Fruit fly (Drosophila melanogaster) whole organism, embryonic: ENCODE data around the gene Vsx1.

Experiments
- Abd-B ChIP-seq: fragments of 200-800 bp; sonication (Bioruptor generic); optimal IDR thresholded peaks from 2 replicates; lab custom pipeline; 2018; ENCODE audit warnings: missing biosample characterization, mild to moderate bottlenecking, missing genetic modification characterization, moderate library complexity
- B-H2 ChIP-seq: fragments of 200-800 bp; sonication (Bioruptor generic); optimal IDR thresholded peaks from 2 replicates; lab custom pipeline; 2018; ENCODE audit warnings: missing biosample characterization, mild to moderate bottlenecking, missing genetic modification characterization
- Bdp1 ChIP-seq: fragments of 200-800 bp; sonication (Bioruptor generic); optimal IDR thresholded peaks from 3 replicates; lab custom pipeline; 2016; ENCODE audit warnings: missing biosample characterization, missing genetic modification characterization
- CG10147 ChIP-seq: fragments of 200-800 bp; sonication (Bioruptor generic); optimal IDR thresholded peaks from 2 replicates; lab custom pipeline; 2019; ENCODE audit warnings: missing biosample characterization, mild to moderate bottlenecking, missing genetic modification characterization, moderate library complexity
- CG12236 ChIP-seq: fragments of 200-800 bp; sonication (Bioruptor generic); optimal IDR thresholded peaks from 2 replicates; lab custom pipeline; 2016; ENCODE audit warnings: missing biosample characterization, missing genetic modification characterization
- CG13624 ChIP-seq: fragments of 200-800 bp; sonication (Bioruptor generic); optimal IDR thresholded peaks from 2 replicates; lab custom pipeline; 2016; ENCODE audit warnings: missing biosample characterization, missing genetic modification characterization
- CG15514 ChIP-seq: fragments of 200-800 bp; sonication (Bioruptor generic); optimal IDR thresholded peaks from 3 replicates; lab custom pipeline; 2017; ENCODE audit warnings: missing biosample characterization, missing genetic modification characterization, mild to moderate bottlenecking, moderate library complexity, missing genetic modification reagents
- CG16863 ChIP-seq: fragments of 200-800 bp; sonication (Bioruptor generic); optimal IDR thresholded peaks from 3 replicates; lab custom pipeline; 2016; ENCODE audit warnings: missing biosample characterization, missing genetic modification characterization
- CG17612 ChIP-seq: fragments of 200-800 bp; sonication (Bioruptor generic); IDR thresholded peaks from 2 replicates; pipeline ENCODE4 v1.3.6; 2022; ENCODE audit warnings: missing biosample characterization, missing genetic modification characterization
- CG2116 ChIP-seq: fragments of 200-800 bp; sonication (Bioruptor generic); optimal IDR thresholded peaks from 3 replicates; lab custom pipeline; 2018; ENCODE audit warnings: missing biosample characterization, mild to moderate bottlenecking, missing genetic modification characterization
- CG2712 ChIP-seq: fragments of 200-800 bp; optimal IDR thresholded peaks from 3 replicates; lab custom pipeline; 2019; ENCODE audit warnings: missing biosample characterization, mild to moderate bottlenecking, missing genetic modification characterization, moderate library complexity
- CG32772 ChIP-seq: fragments of 200-800 bp; sonication (Bioruptor generic); IDR thresholded peaks from 2 replicates; pipeline ENCODE4 v1.3.6; 2022; ENCODE audit warnings: missing biosample characterization, missing genetic modification characterization
- CG3847 ChIP-seq: fragments of 200-800 bp; sonication (Bioruptor generic); IDR thresholded peaks from 2 replicates; pipeline ENCODE4 v1.3.6; 2022; ENCODE audit warnings: missing biosample characterization, missing genetic modification characterization
- CG7786 ChIP-seq: fragments of 200-800 bp; sonication (Bioruptor generic); optimal IDR thresholded peaks from 2 replicates; lab custom pipeline; 2016; ENCODE audit warnings: missing biosample characterization, missing genetic modification characterization
- CG8290 ChIP-seq, 3 experiments: fragments of 200-800 bp; sonication (Bioruptor generic); optimal IDR thresholded peaks; 2 replicates each; lab custom pipeline; 2016 to 2019; ENCODE audit warnings: missing biosample characterization in 3 of 3, missing genetic modification characterization in 3 of 3, mild to moderate bottlenecking in 2 of 3, moderate library complexity in 1 of 3
- CG9215 ChIP-seq: fragments of 200-800 bp; sonication (Bioruptor generic); IDR thresholded peaks from 2 replicates; pipeline ENCODE4 v1.3.6; 2022; ENCODE audit warnings: missing biosample characterization, missing genetic modification characterization
- CkIIα-i1 ChIP-seq: fragments of 200-800 bp; sonication (Bioruptor generic); IDR thresholded peaks from 2 replicates; pipeline ENCODE4 v1.3.6; 2022; ENCODE audit warnings: missing biosample characterization, missing genetic modification characterization
- D ChIP-seq, 2 experiments: fragments of 200-800 bp in 1 of 2; fragments of >200 bp in 1 of 2; sonication (Bioruptor generic) in 1 of 2; optimal IDR thresholded peaks; 2 replicates in 1 of 2; 3 replicates in 1 of 2; lab custom pipeline; 2017; ENCODE audit warnings: mild to moderate bottlenecking in 1 of 2, missing biosample characterization in 1 of 2, missing genetic modification characterization in 1 of 2, missing genetic modification reagents in 1 of 2
- D19B ChIP-seq: fragments of 200-800 bp; sonication (Bioruptor generic); optimal IDR thresholded peaks from 2 replicates; lab custom pipeline; 2017; ENCODE audit warnings: missing biosample characterization, mild to moderate bottlenecking, missing genetic modification characterization
- Dbx ChIP-seq: fragments of 200-800 bp; sonication (Bioruptor generic); IDR thresholded peaks from 3 replicates; pipeline ENCODE4 v1.3.6; 2022; ENCODE audit warnings: missing biosample characterization, missing genetic modification characterization
- Dfd ChIP-seq, 2 experiments: fragments of >200 bp; optimal IDR thresholded peaks; 2 replicates each; lab custom pipeline; 2017; ENCODE audit warnings: missing biosample characterization in 2 of 2, missing genetic modification characterization in 2 of 2
- Doc3 ChIP-seq: fragments of 200-800 bp; sonication (Bioruptor generic); IDR thresholded peaks from 3 replicates; pipeline ENCODE4 v1.3.6; 2022; ENCODE audit warnings: missing biosample characterization, missing genetic modification characterization; ENCODE audit not compliant: partially characterized antibody
- Fer3 ChIP-seq: fragments of 200-800 bp; sonication (Bioruptor generic); optimal IDR thresholded peaks from 2 replicates; lab custom pipeline; 2018; ENCODE audit warnings: missing biosample characterization, mild to moderate bottlenecking, missing genetic modification characterization, moderate library complexity
- Gug ChIP-seq: fragments of 200-800 bp; sonication (Bioruptor generic); IDR thresholded peaks from 4 replicates; pipeline ENCODE4 v1.3.6; 2022; ENCODE audit warnings: missing biosample characterization, missing genetic modification characterization
- Med ChIP-seq: fragments of 200-800 bp; sonication (Bioruptor generic); peaks from one replicate; lab custom pipeline; 2016; ENCODE audit warnings: missing biosample characterization, missing genetic modification characterization, mild to moderate bottlenecking, inconsistent platforms, moderate library complexity
- Opbp ChIP-seq: fragments of 200-800 bp; sonication (Bioruptor generic); IDR thresholded peaks from 3 replicates; pipeline ENCODE4 v1.3.6; 2022; ENCODE audit warnings: missing biosample characterization, missing genetic modification characterization; ENCODE audit not compliant: partially characterized antibody
- Rx ChIP-seq: fragments of 200-800 bp; sonication (Bioruptor generic); IDR thresholded peaks from 2 replicates; pipeline ENCODE4 v1.3.6; 2022; ENCODE audit warnings: missing biosample characterization, missing genetic modification characterization
- Sox102F ChIP-seq: fragments of 200-800 bp; sonication (Bioruptor generic); optimal IDR thresholded peaks from 2 replicates; lab custom pipeline; 2018; ENCODE audit warnings: missing biosample characterization, mild to moderate bottlenecking, missing genetic modification characterization, moderate library complexity
- Sry-β ChIP-seq: fragments of 200-800 bp; sonication (Bioruptor generic); optimal IDR thresholded peaks from 2 replicates; lab custom pipeline; 2018; ENCODE audit warnings: missing biosample characterization, mild to moderate bottlenecking, missing genetic modification characterization, moderate library complexity
- Sry-δ ChIP-seq: fragments of 200-800 bp; sonication (Bioruptor generic); optimal IDR thresholded peaks from 2 replicates; lab custom pipeline; 2016; ENCODE audit warnings: missing biosample characterization, missing genetic modification characterization
- TFAM ChIP-seq: fragments of 200-800 bp; sonication (Bioruptor generic); optimal IDR thresholded peaks from 2 replicates; lab custom pipeline; 2017; ENCODE audit warnings: missing biosample characterization, missing genetic modification characterization, inconsistent platforms
- Tbp ChIP-seq: fragments of >200 bp; optimal IDR thresholded peaks from 2 replicates; lab custom pipeline; 2018; ENCODE audit warnings: missing biosample characterization, missing genetic modification characterization
- bbx ChIP-seq: fragments of 200-800 bp; sonication (Bioruptor generic); IDR thresholded peaks from 2 replicates; pipeline ENCODE4 v1.3.6; 2022; ENCODE audit warnings: missing biosample characterization, missing genetic modification characterization; ENCODE audit not compliant: partially characterized antibody
- crol ChIP-seq: fragments of 200-800 bp; sonication (Bioruptor generic); IDR thresholded peaks from 2 replicates; pipeline ENCODE4 v1.3.6; 2022; ENCODE audit warnings: missing biosample characterization, missing genetic modification characterization
- dan ChIP-seq: fragments of 200-800 bp; sonication (Bioruptor generic); IDR thresholded peaks from 2 replicates; pipeline ENCODE4 v1.3.6; 2022; ENCODE audit warnings: missing biosample characterization, missing genetic modification characterization
- dmrt99B ChIP-seq: fragments of 200-800 bp; sonication (Bioruptor generic); optimal IDR thresholded peaks from 2 replicates; lab custom pipeline; 2018; ENCODE audit warnings: missing biosample characterization, mild to moderate bottlenecking, missing genetic modification characterization, moderate library complexity
- fd96Cb ChIP-seq: fragments of 200-800 bp; sonication (Bioruptor generic); optimal IDR thresholded peaks from 2 replicates; lab custom pipeline; 2018; ENCODE audit warnings: missing biosample characterization, mild to moderate bottlenecking, missing genetic modification characterization, moderate library complexity
- gce ChIP-seq: fragments of 200-800 bp; sonication (Bioruptor generic); IDR thresholded peaks from 3 replicates; pipeline ENCODE4 v1.3.6; 2022; ENCODE audit warnings: missing biosample characterization, missing genetic modification characterization
- hb ChIP-seq: fragments of 200-800 bp; sonication (Bioruptor generic); IDR thresholded peaks from 3 replicates; pipeline ENCODE4 v1.3.6; 2022; ENCODE audit warnings: missing biosample characterization, missing genetic modification characterization; ENCODE audit not compliant: partially characterized antibody
- lbe ChIP-seq: fragments of 200-800 bp; sonication (Bioruptor generic); optimal IDR thresholded peaks from 2 replicates; lab custom pipeline; 2016; ENCODE audit warnings: missing biosample characterization, mild to moderate bottlenecking, missing genetic modification characterization
- oc ChIP-seq: fragments of 200-800 bp; sonication (Bioruptor generic); optimal IDR thresholded peaks from 2 replicates; lab custom pipeline; 2018; ENCODE audit warnings: missing biosample characterization, mild to moderate bottlenecking, missing genetic modification characterization, moderate library complexity
- org-1 ChIP-seq: fragments of 200-800 bp; sonication (Bioruptor generic); optimal IDR thresholded peaks from 2 replicates; lab custom pipeline; 2017; ENCODE audit warnings: missing biosample characterization, missing genetic modification characterization
- phol ChIP-seq: fragments of 200-800 bp; sonication (Bioruptor generic); optimal IDR thresholded peaks from 3 replicates; lab custom pipeline; 2018; ENCODE audit warnings: missing biosample characterization, mild to moderate bottlenecking, missing genetic modification characterization, moderate library complexity
- pita ChIP-seq: fragments of 200-800 bp; sonication (Bioruptor generic); optimal IDR thresholded peaks from 2 replicates; lab custom pipeline; 2017; ENCODE audit warnings: missing biosample characterization, mild to moderate bottlenecking, missing genetic modification characterization
- pros ChIP-seq: fragments of 200-800 bp; sonication (Bioruptor generic); optimal IDR thresholded peaks from 3 replicates; lab custom pipeline; 2019; ENCODE audit warnings: missing biosample characterization, mild to moderate bottlenecking, missing genetic modification characterization, moderate library complexity
- pzg ChIP-seq: fragments of 200-800 bp; sonication (Bioruptor generic); optimal IDR thresholded peaks from 3 replicates; lab custom pipeline; 2018; ENCODE audit warnings: missing biosample characterization, mild to moderate bottlenecking, missing genetic modification characterization, moderate library complexity
- repo ChIP-seq: fragments of 200-800 bp; sonication (Bioruptor generic); optimal IDR thresholded peaks from 2 replicates; lab custom pipeline; 2016; ENCODE audit warnings: missing biosample characterization, missing genetic modification characterization
- run ChIP-seq: fragments of 200-800 bp; sonication (Bioruptor generic); optimal IDR thresholded peaks from 3 replicates; lab custom pipeline; 2018; ENCODE audit warnings: missing biosample characterization, mild to moderate bottlenecking, missing genetic modification characterization
- so ChIP-seq: fragments of 200-800 bp; sonication (Bioruptor generic); IDR thresholded peaks from 3 replicates; pipeline ENCODE4 v1.3.6; 2022; ENCODE audit warnings: missing biosample characterization, missing genetic modification characterization
- sr ChIP-seq: fragments of 200-800 bp; sonication (Bioruptor generic); IDR thresholded peaks from 3 replicates; pipeline ENCODE4 v1.3.6; 2022; ENCODE audit warnings: missing biosample characterization, missing genetic modification characterization
- usp ChIP-seq: fragments of >200 bp; optimal IDR thresholded peaks from 2 replicates; lab custom pipeline; 2017; ENCODE audit warnings: missing biosample characterization, missing genetic modification characterization

The Vsx1 gene

DNA sequence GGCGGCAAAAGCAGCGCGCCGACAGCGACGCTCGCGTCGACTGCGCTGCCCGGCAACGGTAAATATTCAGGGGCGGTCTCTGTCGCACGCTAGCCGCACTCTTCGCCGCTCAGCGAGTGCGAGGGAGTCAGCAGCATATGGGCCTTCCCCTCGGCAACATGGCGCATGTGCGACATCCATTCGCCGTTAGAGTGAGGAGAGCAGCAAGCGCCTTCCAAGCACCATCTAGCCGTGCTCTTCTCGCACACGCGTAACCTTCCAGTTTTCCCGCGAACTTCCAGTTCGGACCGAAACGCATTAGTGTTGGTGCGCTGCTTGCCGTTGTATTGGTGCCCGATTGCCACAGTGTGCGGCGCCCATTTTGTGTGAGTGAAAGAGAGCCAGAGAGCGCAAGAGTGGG is 33.6 kb upstream of the Vsx1 start (continued):
- TF ChIP-seq pita (GFP tag; lab: Kevin White, UChicago) (no peak), CG2712 (tag; lab: Kevin White, UChicago) (peak; percentile 8), Sox102F (GFP tag; lab: Kevin White, UChicago) (no peak), D (optimal IDR thresholded peaks at IDR 0.05; lab: Kevin White, UChicago) (peak; percentile 62), D (GFP tag; optimal IDR thresholded peaks at IDR 0.05; lab: Kevin White, UChicago) (no peak), CkIIα-i1 (GFP tag; lab: Robert Waterston, UW) (no peak), Sry-δ (GFP tag; lab: Kevin White, UChicago) (no peak), dan (GFP tag; lab: Robert Waterston, UW) (no peak), CG13624 (GFP tag; lab: Kevin White, UChicago) (no peak), pros (GFP tag; lab: Kevin White, UChicago) (no peak), Opbp (GFP tag; lab: Robert Waterston, UW) (peak; percentile 40; the same call in 1 of the 3 replicates), run (tag; lab: Kevin White, UChicago) (no peak), CG17612 (GFP tag; lab: Robert Waterston, UW) (no peak), Dbx (GFP tag; lab: Robert Waterston, UW) (no peak), org-1 (no peak), CG2116 (GFP tag; lab: Kevin White, UChicago) (no peak), repo (GFP tag; lab: Kevin White, UChicago) (no peak), dmrt99B (tag; lab: Kevin White, UChicago) (no peak), Dfd (GFP tag; optimal IDR thresholded peaks at IDR 0.05; lab: Kevin White, UChicago) (no peak), Tbp (no peak), lbe (GFP tag; lab: Kevin White, UChicago) (no peak), fd96Cb (tag; lab: Kevin White, UChicago) (no peak), bbx (GFP tag; lab: Robert Waterston, UW) (peak; percentile 33; the same call in 1 of the 2 replicates), phol (tag; lab: Kevin White, UChicago) (peak; percentile 97), Doc3 (GFP tag; lab: Robert Waterston, UW) (no peak), oc (tag; lab: Kevin White, UChicago) (peak; percentile 19), crol (GFP tag; lab: Robert Waterston, UW) (peak; percentile 67), CG12236 (GFP tag; lab: Kevin White, UChicago) (no peak), Fer3 (tag; lab: Kevin White, UChicago) (no peak), D19B (no peak), CG15514 (GFP tag; lab: Kevin White, UChicago) (no peak), CG9215 (GFP tag; lab: Robert Waterston, UW) (no peak), CG10147 (no peak), Sry-β (GFP tag; lab: Kevin White, UChicago) (no peak), Bdp1 (GFP tag; lab: Kevin White, UChicago) (no peak), CG3847 (no peak), hb (GFP tag; lab: Robert Waterston, UW) (no peak), Rx (no peak), usp (GFP tag; lab: Kevin White, UChicago) (no peak), Med (GFP tag; lab: Kevin White, UChicago) (peak; percentile 86), CG7786 (GFP tag; lab: Kevin White, UChicago) (no peak), B-H2 (GFP tag; lab: Kevin White, UChicago) (no peak), so (GFP tag; lab: Robert Waterston, UW) (no peak), gce (GFP tag; lab: Robert Waterston, UW) (no peak), Gug (no peak), pzg (GFP tag; lab: Kevin White, UChicago) (no peak), Abd-B (GFP tag; lab: Kevin White, UChicago) (peak; percentile 21), TFAM (GFP tag; lab: Kevin White, UChicago) (no peak), CG8290 (GFP tag; optimal IDR thresholded peaks at IDR 0.05; lab: Kevin White, UChicago) (no peak), CG8290 (tag; optimal IDR thresholded peaks at IDR 0.05; lab: Kevin White, UChicago) (no peak), CG16863 (no peak), sr (GFP tag; lab: Robert Waterston, UW) (0 out of 3 replicates have a peak, but pooled peaks have one; percentile 20), CG32772 (GFP tag; lab: Robert Waterston, UW) (no peak)
